Worm (Caenorhabditis elegans) whole organism, L2 larva: ENCODE data around the gene F28D1.6.

Source experiments
- C34F6.9 ChIP-seq: fragments of 150-350 bp; optimal IDR thresholded peaks from 2 replicates; lab custom pipeline; 2014; ENCODE audit warnings: missing biosample characterization, missing genetic modification characterization
- F13H6.1 ChIP-seq: sonication (generic microtip); optimal IDR thresholded peaks from 2 replicates; lab custom pipeline; 2016; ENCODE audit warnings: missing genetic modification characterization, missing compliant biosample characterization
- R02D3.7 ChIP-seq: fragments of 150-350 bp; optimal IDR thresholded peaks from 2 replicates; lab custom pipeline; 2014; ENCODE audit warnings: missing biosample characterization, missing genetic modification characterization
- Y55F3AM.14 ChIP-seq: fragments of 200-800 bp; sonication (Bioruptor generic); optimal IDR thresholded peaks from 2 replicates; lab custom pipeline; 2018; ENCODE audit warnings: mild to moderate bottlenecking, missing genetic modification characterization, missing compliant biosample characterization
- aly-2 ChIP-seq: fragments of 150-350 bp; optimal IDR thresholded peaks from 2 replicates; lab custom pipeline; 2014; ENCODE audit warnings: missing biosample characterization, missing genetic modification characterization
- ama-1 ChIP-seq: fragments of 150-350 bp; optimal IDR thresholded peaks from 2 replicates; lab custom pipeline; 2018; ENCODE audit warnings: inconsistent platforms
- blmp-1 ChIP-seq: sonication (generic microtip); optimal IDR thresholded peaks from 2 replicates; lab custom pipeline; 2017; ENCODE audit warnings: missing genetic modification characterization, mild to moderate bottlenecking, missing compliant biosample characterization, antibody characterized with exemption, moderate library complexity; ENCODE audit not compliant: insufficient read depth
- ceh-82 ChIP-seq: fragments of 150-350 bp; optimal IDR thresholded peaks from 2 replicates; lab custom pipeline; 2014; ENCODE audit warnings: missing biosample characterization, missing genetic modification characterization
- crh-2 ChIP-seq: sonication (generic microtip); optimal IDR thresholded peaks from 2 replicates; lab custom pipeline; 2017; ENCODE audit warnings: missing biosample characterization, missing genetic modification characterization
- dmd-4 ChIP-seq: sonication (generic microtip); optimal IDR thresholded peaks from 2 replicates; lab custom pipeline; 2017; ENCODE audit warnings: missing biosample characterization, missing genetic modification characterization
- egl-27 ChIP-seq: sonication (generic microtip); optimal IDR thresholded peaks from 3 replicates; lab custom pipeline; 2017; ENCODE audit warnings: missing biosample characterization, missing genetic modification reagents, missing genetic modification characterization
- fos-1 ChIP-seq: fragments of 150-350 bp; optimal IDR thresholded peaks from 2 replicates; lab custom pipeline; 2014; ENCODE audit warnings: missing biosample characterization, missing genetic modification characterization
- lin-13 ChIP-seq: fragments of 150-350 bp; optimal IDR thresholded peaks from 2 replicates; lab custom pipeline; 2014; ENCODE audit warnings: missing biosample characterization, missing genetic modification reagents, missing genetic modification characterization
- lin-39 ChIP-seq: fragments of 150-350 bp; optimal IDR thresholded peaks from 2 replicates; lab custom pipeline; 2014; ENCODE audit warnings: missing biosample characterization, missing genetic modification reagents, missing genetic modification characterization
- lsy-2 ChIP-seq, 2 experiments: fragments of 150-350 bp in 1 of 2; sonication (generic microtip) in 1 of 2; optimal IDR thresholded peaks; 2 replicates each; lab custom pipeline; 2014 to 2017; ENCODE audit warnings: missing biosample characterization in 2 of 2, missing genetic modification characterization in 2 of 2
- mab-5 ChIP-seq: fragments of 150-350 bp; optimal IDR thresholded peaks from 2 replicates; lab custom pipeline; 2014; ENCODE audit warnings: missing biosample characterization, missing genetic modification characterization
- nhr-10 ChIP-seq: sonication (generic microtip); optimal IDR thresholded peaks from 2 replicates; lab custom pipeline; 2017; ENCODE audit warnings: missing biosample characterization, missing genetic modification characterization
- nhr-11 ChIP-seq: fragments of 150-350 bp; optimal IDR thresholded peaks from 2 replicates; lab custom pipeline; 2014; ENCODE audit warnings: missing biosample characterization, missing genetic modification characterization
- nhr-12 ChIP-seq: fragments of 150-350 bp; optimal IDR thresholded peaks from 2 replicates; lab custom pipeline; 2014; ENCODE audit warnings: missing biosample characterization, missing genetic modification characterization
- nhr-129 ChIP-seq: fragments of 150-350 bp; optimal IDR thresholded peaks from 2 replicates; lab custom pipeline; 2014; ENCODE audit warnings: missing biosample characterization, missing genetic modification characterization
- nhr-21 ChIP-seq: fragments of 150-350 bp; optimal IDR thresholded peaks from 2 replicates; lab custom pipeline; 2014; ENCODE audit warnings: missing biosample characterization, missing genetic modification characterization
- nhr-23 ChIP-seq: fragments of 150-350 bp; optimal IDR thresholded peaks from 2 replicates; lab custom pipeline; 2014; ENCODE audit warnings: missing biosample characterization, missing genetic modification reagents, missing genetic modification characterization
- nhr-237 ChIP-seq: fragments of 150-350 bp; optimal IDR thresholded peaks from 2 replicates; lab custom pipeline; 2014; ENCODE audit warnings: missing biosample characterization, missing genetic modification characterization
- nhr-25 ChIP-seq: fragments of 150-350 bp; sonication (generic microtip); optimal IDR thresholded peaks from 3 replicates; lab custom pipeline; 2014; ENCODE audit warnings: missing biosample characterization, missing genetic modification characterization
- nhr-77 ChIP-seq: fragments of 150-350 bp; optimal IDR thresholded peaks from 2 replicates; lab custom pipeline; 2014; ENCODE audit warnings: missing biosample characterization, missing genetic modification characterization
- peb-1 ChIP-seq: fragments of 150-350 bp; optimal IDR thresholded peaks from 2 replicates; lab custom pipeline; 2014; ENCODE audit warnings: missing biosample characterization, missing genetic modification characterization
- sem-4 ChIP-seq: fragments of 150-350 bp; optimal IDR thresholded peaks from 2 replicates; lab custom pipeline; 2014; ENCODE audit warnings: missing biosample characterization, missing genetic modification reagents, missing genetic modification characterization
- skn-1 ChIP-seq: sonication (generic microtip); optimal IDR thresholded peaks from 2 replicates; lab custom pipeline; 2017; ENCODE audit warnings: missing biosample characterization, missing genetic modification characterization
- sma-3 ChIP-seq: sonication (generic microtip); optimal IDR thresholded peaks from 2 replicates; lab custom pipeline; 2016; ENCODE audit warnings: missing genetic modification reagents, missing genetic modification characterization, missing compliant biosample characterization
- sma-9 ChIP-seq, 2 experiments: fragments of 150-350 bp in 1 of 2; sonication (generic microtip) in 1 of 2; optimal IDR thresholded peaks; 2 replicates each; lab custom pipeline; 2014 to 2016; ENCODE audit warnings: missing genetic modification characterization in 2 of 2, mild to moderate bottlenecking in 1 of 2, missing biosample characterization in 1 of 2, missing compliant biosample characterization in 1 of 2, missing genetic modification reagents in 1 of 2, moderate library complexity in 1 of 2
- snpc-4 ChIP-seq: fragments of 150-350 bp; optimal IDR thresholded peaks from 2 replicates; lab custom pipeline; 2014; ENCODE audit warnings: missing biosample characterization, missing genetic modification characterization
- unc-55 ChIP-seq: fragments of 150-350 bp; sonication (generic microtip); optimal IDR thresholded peaks from 3 replicates; lab custom pipeline; 2014; ENCODE audit warnings: missing biosample characterization, missing genetic modification reagents, missing genetic modification characterization
- zag-1 ChIP-seq: fragments of 150-350 bp; optimal IDR thresholded peaks from 2 replicates; lab custom pipeline; 2014; ENCODE audit warnings: missing biosample characterization, missing genetic modification characterization
- ztf-4 ChIP-seq: fragments of 150-350 bp; optimal IDR thresholded peaks from 2 replicates; lab custom pipeline; 2014; ENCODE audit warnings: missing biosample characterization, missing genetic modification characterization

F28D1.6 gene

ce11 chrIV:12359979-12360378 is 25.0 kb downstream of the F28D1.6 start:
- no peak for TF ChIP-seq C34F6.9 (tag; lab: Kevin White, UChicago)
- no peak for TF ChIP-seq lin-39 (tag; lab: Kevin White, UChicago)
- no peak for TF ChIP-seq sma-9 (GFP tag; optimal IDR thresholded peaks at IDR 0.05; lab: Kevin White, UChicago)
- TF ChIP-seq sma-9 (tag; optimal IDR thresholded peaks at IDR 0.05; lab: Kevin White, UChicago): no peak
- TF ChIP-seq blmp-1 (tag; lab: Kevin White, UChicago): no peak
- no peak for TF ChIP-seq skn-1 (tag; lab: Kevin White, UChicago)
- no peak for TF ChIP-seq nhr-10 (tag; lab: Kevin White, UChicago)
- no peak for TF ChIP-seq nhr-11 (tag; lab: Kevin White, UChicago)
- no peak for TF ChIP-seq sma-3 (GFP tag; lab: Kevin White, UChicago)
- TF ChIP-seq nhr-129 (tag; lab: Kevin White, UChicago): no peak
- TF ChIP-seq lin-13 (GFP tag; lab: Kevin White, UChicago): no peak
- no peak for TF ChIP-seq egl-27 (tag; lab: Kevin White, UChicago)
- TF ChIP-seq ztf-4 (tag; lab: Kevin White, UChicago): no peak
- TF ChIP-seq nhr-25: no peak
- no peak for TF ChIP-seq nhr-21 (tag; lab: Kevin White, UChicago)
- no peak for TF ChIP-seq ceh-82 (tag; lab: Kevin White, UChicago)

- TF ChIP-seq zag-1 (tag; lab: Kevin White, UChicago) (no peak), lin-39 (tag; lab: Kevin White, UChicago) (no peak), sma-3 (GFP tag; lab: Kevin White, UChicago) (no peak), aly-2 (tag; lab: Kevin White, UChicago) (no peak), ama-1 (lab: Kevin White, UChicago) (no peak), nhr-237 (tag; lab: Kevin White, UChicago) (no peak), F13H6.1 (tag; lab: Kevin White, UChicago) (no peak), peb-1 (tag; lab: Kevin White, UChicago) (no peak), unc-55 (GFP tag; lab: Kevin White, UChicago) (no peak), lsy-2 (tag; optimal IDR thresholded peaks at IDR 0.05; lab: Kevin White, UChicago) (no peak), R02D3.7 (tag; lab: Kevin White, UChicago) (no peak)
Observed at ce11 chrIV:12350235-12350634, 34.7 kb downstream of the F28D1.6 start.

- TF ChIP-seq unc-55 (GFP tag; lab: Kevin White, UChicago) (peak; percentile 49), nhr-12 (tag; lab: Kevin White, UChicago) (no peak)
- TF ChIP-seq, all 48 proteins: peak for 1
Observed at ce11 chrIV:12349639-12350038, 35.3 kb downstream of the F28D1.6 start, which contains the start of gene best-22. best-22 (plus strand) TSS chrIV:12349939.

ce11 chrIV:12340885-12341284 is 44.1 kb downstream of the F28D1.6 start:
- TF ChIP-seq ceh-82 (tag; lab: Kevin White, UChicago) (no peak), nhr-23 (tag; lab: Kevin White, UChicago) (no peak), nhr-77 (tag; lab: Kevin White, UChicago) (no peak), fos-1 (tag; lab: Kevin White, UChicago) (no peak), Y55F3AM.14 (GFP tag; lab: Kevin White, UChicago) (no peak), sem-4 (tag; lab: Kevin White, UChicago) (no peak), dmd-4 (no peak), nhr-21 (tag; lab: Kevin White, UChicago) (no peak), R02D3.7 (tag; lab: Kevin White, UChicago) (no peak), snpc-4 (tag; lab: Kevin White, UChicago) (no peak), nhr-10 (tag; lab: Kevin White, UChicago) (no peak), nhr-25 (no peak), lin-13 (GFP tag; lab: Kevin White, UChicago) (no peak), mab-5 (no peak), crh-2 (tag; lab: Kevin White, UChicago) (no peak)
